Fruit fly (Drosophila melanogaster) whole organism, embryonic: ENCODE results near the gene CG8993.

Experiments used
- C15 ChIP-seq: fragments of 200-800 bp; sonication (Bioruptor generic); IDR thresholded peaks from 3 replicates; pipeline ENCODE4 v1.3.6; 2022; ENCODE audit warnings: missing biosample characterization, missing genetic modification characterization
- CG11560 ChIP-seq: fragments of 200-800 bp; sonication (Bioruptor generic); IDR thresholded peaks from 3 replicates; pipeline ENCODE4 v1.3.6; 2022; ENCODE audit warnings: missing biosample characterization, missing genetic modification characterization
- CG11696 ChIP-seq: fragments of 200-800 bp; sonication (Bioruptor generic); IDR thresholded peaks from 2 replicates; pipeline ENCODE4 v1.3.6; 2022; ENCODE audit warnings: missing biosample characterization, missing genetic modification characterization
- CG12942 ChIP-seq: fragments of 200-800 bp; sonication (Bioruptor generic); optimal IDR thresholded peaks from 3 replicates; lab custom pipeline; 2016; ENCODE audit warnings: missing biosample characterization, missing genetic modification characterization
- CG14860 ChIP-seq: fragments of 200-800 bp; sonication (Bioruptor generic); IDR thresholded peaks from 3 replicates; pipeline ENCODE4 v1.3.6; 2022; ENCODE audit warnings: missing biosample characterization, missing genetic modification characterization; ENCODE audit not compliant: partially characterized antibody
- CG15073 ChIP-seq: fragments of 200-800 bp; sonication (Bioruptor generic); optimal IDR thresholded peaks from 2 replicates; lab custom pipeline; 2016; ENCODE audit warnings: missing biosample characterization, missing genetic modification characterization
- CG15601 ChIP-seq: fragments of 200-800 bp; sonication (Bioruptor generic); optimal IDR thresholded peaks from 3 replicates; lab custom pipeline; 2019; ENCODE audit warnings: missing biosample characterization, mild to moderate bottlenecking, missing genetic modification characterization, moderate library complexity
- CG17328 ChIP-seq: fragments of 200-800 bp; sonication (Bioruptor generic); IDR thresholded peaks from 2 replicates; pipeline ENCODE4 v1.3.6; 2022; ENCODE audit warnings: missing biosample characterization, missing genetic modification characterization
- CG17385 ChIP-seq: fragments of 200-800 bp; sonication (Bioruptor generic); optimal IDR thresholded peaks from 3 replicates; lab custom pipeline; 2018; ENCODE audit warnings: missing biosample characterization, mild to moderate bottlenecking, missing genetic modification characterization
- CG17568 ChIP-seq: fragments of 200-800 bp; sonication (Bioruptor generic); optimal IDR thresholded peaks from 2 replicates; lab custom pipeline; 2018; ENCODE audit warnings: missing biosample characterization, mild to moderate bottlenecking, missing genetic modification characterization, moderate library complexity
- CG17802 ChIP-seq: fragments of 200-800 bp; sonication (Bioruptor generic); optimal IDR thresholded peaks from 2 replicates; lab custom pipeline; 2018; ENCODE audit warnings: missing biosample characterization, mild to moderate bottlenecking, missing genetic modification characterization, moderate library complexity
- CG17912 ChIP-seq: fragments of 200-800 bp; sonication (Bioruptor generic); optimal IDR thresholded peaks from 2 replicates; lab custom pipeline; 2018; ENCODE audit warnings: missing biosample characterization, mild to moderate bottlenecking, missing genetic modification characterization
- CG18476 ChIP-seq: fragments of 200-800 bp; sonication (Bioruptor generic); optimal IDR thresholded peaks from 2 replicates; lab custom pipeline; 2016; ENCODE audit warnings: missing biosample characterization, mild to moderate bottlenecking, missing genetic modification characterization
- CG2120 ChIP-seq: fragments of 200-800 bp; sonication (Bioruptor generic); optimal IDR thresholded peaks from 3 replicates; lab custom pipeline; 2016; ENCODE audit warnings: missing biosample characterization, missing genetic modification characterization
- CG2129 ChIP-seq: fragments of 200-800 bp; sonication (Bioruptor generic); IDR thresholded peaks from 2 replicates; pipeline ENCODE4 v1.3.6; 2022; ENCODE audit warnings: missing biosample characterization, missing genetic modification characterization; ENCODE audit not compliant: partially characterized antibody
- CG30403 ChIP-seq: fragments of 200-800 bp; sonication (Bioruptor generic); optimal IDR thresholded peaks from 3 replicates; lab custom pipeline; 2016; ENCODE audit warnings: missing biosample characterization, missing genetic modification characterization
- CG32772 ChIP-seq: fragments of 200-800 bp; sonication (Bioruptor generic); IDR thresholded peaks from 2 replicates; pipeline ENCODE4 v1.3.6; 2022; ENCODE audit warnings: missing biosample characterization, missing genetic modification characterization
- CG42726 ChIP-seq: fragments of 200-800 bp; sonication (Bioruptor generic); IDR thresholded peaks from 2 replicates; pipeline ENCODE4 v1.3.6; 2022; ENCODE audit warnings: missing biosample characterization, missing genetic modification characterization; ENCODE audit not compliant: partially characterized antibody
- CG4282 ChIP-seq: fragments of 200-800 bp; sonication (Bioruptor generic); optimal IDR thresholded peaks from 2 replicates; lab custom pipeline; 2016; ENCODE audit warnings: missing biosample characterization, missing genetic modification characterization
- CG6175 ChIP-seq: fragments of 200-800 bp; sonication (Bioruptor generic); IDR thresholded peaks from 3 replicates; pipeline ENCODE4 v1.3.6; 2022; ENCODE audit warnings: missing biosample characterization, missing genetic modification characterization
- CG6254 ChIP-seq: fragments of 200-800 bp; sonication (Bioruptor generic); optimal IDR thresholded peaks from 3 replicates; lab custom pipeline; 2017; ENCODE audit warnings: mild to moderate bottlenecking, missing biosample characterization, missing genetic modification reagents, missing genetic modification characterization
- CG6791 ChIP-seq: fragments of 200-800 bp; sonication (Bioruptor generic); IDR thresholded peaks from 3 replicates; pipeline ENCODE4 v1.3.6; 2022; ENCODE audit warnings: missing biosample characterization, missing genetic modification characterization; ENCODE audit not compliant: partially characterized antibody
- CG7556 ChIP-seq: fragments of 200-800 bp; sonication (Bioruptor generic); optimal IDR thresholded peaks from 2 replicates; lab custom pipeline; 2017; ENCODE audit warnings: missing biosample characterization, mild to moderate bottlenecking, missing genetic modification characterization
- CG7928 ChIP-seq: fragments of 200-800 bp; sonication (Bioruptor generic); optimal IDR thresholded peaks from 2 replicates; lab custom pipeline; 2017; ENCODE audit warnings: missing biosample characterization, mild to moderate bottlenecking, missing genetic modification characterization
- Chrac-16 ChIP-seq: fragments of 200-800 bp; sonication (Bioruptor generic); optimal IDR thresholded peaks from 3 replicates; lab custom pipeline; 2016; ENCODE audit warnings: missing biosample characterization, missing genetic modification characterization
- Dll ChIP-seq: fragments of 200-800 bp; sonication (Bioruptor generic); IDR thresholded peaks from 4 replicates; pipeline ENCODE4 v1.3.6; 2022; ENCODE audit warnings: missing biosample characterization, missing genetic modification characterization; ENCODE audit not compliant: partially characterized antibody
- E2f2 ChIP-seq: fragments of 200-800 bp; sonication (Bioruptor generic); IDR thresholded peaks from 2 replicates; pipeline ENCODE4 v1.3.6; 2022; ENCODE audit warnings: missing biosample characterization, missing genetic modification characterization
- Gsc ChIP-seq: fragments of 200-800 bp; sonication (Bioruptor generic); IDR thresholded peaks from 2 replicates; pipeline ENCODE4 v1.3.6; 2022; ENCODE audit warnings: missing biosample characterization, missing genetic modification characterization
- Nf-YC ChIP-seq: fragments of 200-800 bp; optimal IDR thresholded peaks from 3 replicates; lab custom pipeline; 2019; ENCODE audit warnings: missing biosample characterization, mild to moderate bottlenecking, missing genetic modification characterization, moderate library complexity
- Sry-β ChIP-seq: fragments of 200-800 bp; sonication (Bioruptor generic); optimal IDR thresholded peaks from 2 replicates; lab custom pipeline; 2018; ENCODE audit warnings: missing biosample characterization, mild to moderate bottlenecking, missing genetic modification characterization, moderate library complexity
- amos ChIP-seq: fragments of 200-800 bp; sonication (Bioruptor generic); IDR thresholded peaks from 2 replicates; pipeline ENCODE4 v1.3.6; 2022; ENCODE audit warnings: missing biosample characterization, missing genetic modification characterization; ENCODE audit not compliant: partially characterized antibody
- bigmax ChIP-seq: fragments of 200-800 bp; sonication (Bioruptor generic); optimal IDR thresholded peaks from 2 replicates; lab custom pipeline; 2018; ENCODE audit warnings: missing biosample characterization, mild to moderate bottlenecking, missing genetic modification characterization
- cg ChIP-seq: fragments of 200-800 bp; sonication (Bioruptor generic); optimal IDR thresholded peaks from 3 replicates; lab custom pipeline; 2019; ENCODE audit warnings: missing biosample characterization, mild to moderate bottlenecking, missing genetic modification characterization, moderate library complexity
- chinmo ChIP-seq: fragments of 200-800 bp; sonication (Bioruptor generic); IDR thresholded peaks from 4 replicates; pipeline ENCODE4 v1.3.6; 2022; ENCODE audit warnings: missing biosample characterization, missing genetic modification characterization; ENCODE audit not compliant: partially characterized antibody
- dmrt11E ChIP-seq: fragments of 200-800 bp; sonication (Bioruptor generic); optimal IDR thresholded peaks from 3 replicates; lab custom pipeline; 2018; ENCODE audit warnings: missing biosample characterization, mild to moderate bottlenecking, missing genetic modification characterization, moderate library complexity
- en ChIP-seq: fragments of 200-800 bp; sonication (Bioruptor generic); optimal IDR thresholded peaks from 2 replicates; lab custom pipeline; 2016; ENCODE audit warnings: missing biosample characterization, missing genetic modification characterization
- fu2 ChIP-seq: fragments of 200-800 bp; sonication (Bioruptor generic); optimal IDR thresholded peaks from 2 replicates; lab custom pipeline; 2016; ENCODE audit warnings: missing biosample characterization, missing genetic modification characterization
- gcm2 ChIP-seq: fragments of 200-800 bp; sonication (Bioruptor generic); optimal IDR thresholded peaks from 2 replicates; lab custom pipeline; 2016; ENCODE audit warnings: missing biosample characterization, missing genetic modification characterization
- inv ChIP-seq: fragments of 200-800 bp; sonication (Bioruptor generic); IDR thresholded peaks from 2 replicates; pipeline ENCODE4 v1.3.6; 2022; ENCODE audit warnings: missing biosample characterization, missing genetic modification characterization; ENCODE audit not compliant: partially characterized antibody
- lmd ChIP-seq: fragments of 200-800 bp; sonication (Bioruptor generic); IDR thresholded peaks from 2 replicates; pipeline ENCODE4 v1.3.6; 2022; ENCODE audit warnings: missing biosample characterization, missing genetic modification characterization
- mam ChIP-seq: fragments of 200-800 bp; sonication (Bioruptor generic); optimal IDR thresholded peaks from 3 replicates; lab custom pipeline; 2016; ENCODE audit warnings: missing biosample characterization, missing genetic modification characterization
- nom ChIP-seq: fragments of 200-800 bp; sonication (Bioruptor generic); optimal IDR thresholded peaks from 2 replicates; lab custom pipeline; 2017; ENCODE audit warnings: missing biosample characterization, missing genetic modification characterization, mild to moderate bottlenecking, moderate library complexity, missing genetic modification reagents
- row ChIP-seq: fragments of 200-800 bp; sonication (Bioruptor generic); IDR thresholded peaks from 3 replicates; pipeline ENCODE4 v1.3.6; 2022; ENCODE audit warnings: missing biosample characterization, missing genetic modification characterization
- slp2 ChIP-seq: fragments of 200-800 bp; sonication (Bioruptor generic); optimal IDR thresholded peaks from 2 replicates; lab custom pipeline; 2016; ENCODE audit warnings: missing biosample characterization, missing genetic modification characterization
- tin ChIP-seq: fragments of 200-800 bp; sonication (Bioruptor generic); optimal IDR thresholded peaks from 3 replicates; lab custom pipeline; 2016; ENCODE audit warnings: missing biosample characterization, missing genetic modification characterization
- usp ChIP-seq: fragments of >200 bp; optimal IDR thresholded peaks from 2 replicates; lab custom pipeline; 2017; ENCODE audit warnings: missing biosample characterization, missing genetic modification characterization
- vfl ChIP-seq: fragments of 200-800 bp; sonication (Bioruptor generic); optimal IDR thresholded peaks from 2 replicates; lab custom pipeline; 2016; ENCODE audit warnings: missing biosample characterization, missing genetic modification characterization
- vvl ChIP-seq: fragments of 200-800 bp; sonication (Bioruptor generic); IDR thresholded peaks from 2 replicates; pipeline ENCODE4 v1.3.6; 2022; ENCODE audit warnings: missing biosample characterization, missing genetic modification characterization
- wdn ChIP-seq: fragments of 200-800 bp; sonication (Bioruptor generic); IDR thresholded peaks from 2 replicates; pipeline ENCODE4 v1.3.6; 2022; ENCODE audit warnings: missing biosample characterization, missing genetic modification characterization
- wor ChIP-seq: fragments of 200-800 bp; sonication (Bioruptor generic); IDR thresholded peaks from 2 replicates; pipeline ENCODE4 v1.3.6; 2022; ENCODE audit warnings: missing biosample characterization, missing genetic modification characterization

Gene CG8993

dm6 chr3L:2373421-2374043 is 1.5 kb downstream of the CG8993 start, which contains the start of the genes mRpL23 and CG9004 (continued):
- TF ChIP-seq row, result peak; percentile 100
- TF ChIP-seq CG14860 (GFP tag; lab: Robert Waterston, UW), result no peak
- TF ChIP-seq CG4282 (GFP tag; lab: Kevin White, UChicago), result peak; percentile 95
- peak; percentile 95 for TF ChIP-seq CG11560 (tag; lab: Robert Waterston, UW)
- peak; percentile 96 for TF ChIP-seq CG17912 (GFP tag; lab: Kevin White, UChicago)
- TF ChIP-seq mam (GFP tag; lab: Kevin White, UChicago), result peak; percentile 99
- peak; percentile 98 for TF ChIP-seq CG11696 (GFP tag; lab: Robert Waterston, UW)
- no peak for TF ChIP-seq usp (GFP tag; lab: Kevin White, UChicago)
- TF ChIP-seq Nf-YC (tag; lab: Kevin White, UChicago), result peak; percentile 90
- TF ChIP-seq CG2120 (GFP tag; lab: Kevin White, UChicago), result peak; percentile 100
- peak; percentile 99 for TF ChIP-seq wor (GFP tag; lab: Robert Waterston, UW)
- TF ChIP-seq bigmax (GFP tag; lab: Kevin White, UChicago), result peak; percentile 66
- TF ChIP-seq CG12942, result peak; percentile 99
- TF ChIP-seq CG30403 (GFP tag; lab: Kevin White, UChicago), result peak; percentile 100
- TF ChIP-seq en, result peak; percentile 94
- peak; percentile 98 for TF ChIP-seq slp2 (GFP tag; lab: Kevin White, UChicago)
- no peak for TF ChIP-seq CG6791
- peak; percentile 71 for TF ChIP-seq Sry-β (GFP tag; lab: Kevin White, UChicago)
- no peak for TF ChIP-seq CG42726 (GFP tag; lab: Robert Waterston, UW)
- 0 out of 4 replicates have a peak, but pooled peaks have one; percentile 53 for TF ChIP-seq Dll
- peak; percentile 100 for TF ChIP-seq CG17328 (GFP tag; lab: Robert Waterston, UW)
- TF ChIP-seq CG17385 (GFP tag; lab: Kevin White, UChicago), result peak; percentile 97
- TF ChIP-seq lmd (GFP tag; lab: Robert Waterston, UW), result peak; percentile 100
- TF ChIP-seq C15 (GFP tag; lab: Robert Waterston, UW), result peak; percentile 99
- peak; percentile 99 for TF ChIP-seq CG18476 (GFP tag; lab: Kevin White, UChicago)
- TF ChIP-seq CG17568 (GFP tag; lab: Kevin White, UChicago), result peak; percentile 98
- no peak for TF ChIP-seq chinmo (GFP tag; lab: Robert Waterston, UW)
- TF ChIP-seq nom, result peak; percentile 94
- no peak for TF ChIP-seq CG2129 (GFP tag; lab: Robert Waterston, UW)
- peak; percentile 99 for TF ChIP-seq CG6175 (GFP tag; lab: Robert Waterston, UW)
- peak; percentile 100 for TF ChIP-seq CG32772
- TF ChIP-seq vvl (GFP tag; lab: Robert Waterston, UW), result peak; percentile 100
- peak; percentile 99 for TF ChIP-seq Gsc (GFP tag; lab: Robert Waterston, UW)
- TF ChIP-seq tin (GFP tag; lab: Kevin White, UChicago), result peak; percentile 100
- TF ChIP-seq cg (GFP tag; lab: Kevin White, UChicago), result no peak
- peak; percentile 97 for TF ChIP-seq gcm2 (GFP tag; lab: Kevin White, UChicago)
- peak; percentile 92 for TF ChIP-seq E2f2 (GFP tag; lab: Robert Waterston, UW)
- peak; percentile 91 for TF ChIP-seq CG15073 (GFP tag; lab: Kevin White, UChicago)
- TF ChIP-seq amos (GFP tag; lab: Robert Waterston, UW), result no peak
- peak; percentile 82 for TF ChIP-seq CG7928 (GFP tag; lab: Kevin White, UChicago)
- TF ChIP-seq Chrac-16 (GFP tag; lab: Kevin White, UChicago), result peak; percentile 99
- TF ChIP-seq inv (GFP tag; lab: Robert Waterston, UW), result no peak
- peak; percentile 92 for TF ChIP-seq CG17802
- TF ChIP-seq CG6254 (GFP tag; lab: Kevin White, UChicago), result peak; percentile 96
- peak; percentile 97 for TF ChIP-seq CG15601
- TF ChIP-seq CG7556 (GFP tag; lab: Kevin White, UChicago), result peak; percentile 98
- peak; percentile 99 for TF ChIP-seq wdn (GFP tag; lab: Robert Waterston, UW)
- peak; percentile 99 for TF ChIP-seq vfl (GFP tag; lab: Kevin White, UChicago)
- peak; percentile 99 for TF ChIP-seq dmrt11E (tag; lab: Kevin White, UChicago)
- TF ChIP-seq fu2, result peak; percentile 99
